Fruit fly (Drosophila melanogaster) whole organism, embryonic: ENCODE data around the gene Grasp65.

Experiments used
- Adf1 ChIP-seq: fragments of 200-800 bp; sonication (Bioruptor generic); IDR thresholded peaks from 2 replicates; pipeline ENCODE4 v1.3.6; 2022; ENCODE audit warnings: missing biosample characterization, missing genetic modification characterization
- Bgb ChIP-seq: fragments of 200-800 bp; sonication (Bioruptor generic); IDR thresholded peaks from 2 replicates; pipeline ENCODE4 v1.3.6; 2022; ENCODE audit warnings: missing biosample characterization, missing genetic modification characterization; ENCODE audit not compliant: partially characterized antibody
- C15 ChIP-seq: fragments of 200-800 bp; sonication (Bioruptor generic); IDR thresholded peaks from 3 replicates; pipeline ENCODE4 v1.3.6; 2022; ENCODE audit warnings: missing biosample characterization, missing genetic modification characterization
- CG11398 ChIP-seq: fragments of 200-800 bp; sonication (Bioruptor generic); optimal IDR thresholded peaks from 2 replicates; lab custom pipeline; 2016; ENCODE audit warnings: missing biosample characterization, missing genetic modification characterization
- CG11504 ChIP-seq: fragments of 200-800 bp; sonication (Bioruptor generic); optimal IDR thresholded peaks from 3 replicates; lab custom pipeline; 2019; ENCODE audit warnings: missing biosample characterization, mild to moderate bottlenecking, missing genetic modification characterization, moderate library complexity
- CG11723 ChIP-seq: fragments of 200-800 bp; sonication (Bioruptor generic); optimal IDR thresholded peaks from 2 replicates; lab custom pipeline; 2017; ENCODE audit warnings: missing biosample characterization, mild to moderate bottlenecking, missing genetic modification characterization
- CG12071 ChIP-seq: fragments of 200-800 bp; sonication (Bioruptor generic); optimal IDR thresholded peaks from 3 replicates; lab custom pipeline; 2018; ENCODE audit warnings: missing biosample characterization, mild to moderate bottlenecking, missing genetic modification characterization
- CG12391 ChIP-seq: fragments of 200-800 bp; sonication (Bioruptor generic); optimal IDR thresholded peaks from 3 replicates; lab custom pipeline; 2018; ENCODE audit warnings: missing biosample characterization, mild to moderate bottlenecking, missing genetic modification characterization, moderate library complexity
- CG15601 ChIP-seq: fragments of 200-800 bp; sonication (Bioruptor generic); optimal IDR thresholded peaks from 3 replicates; lab custom pipeline; 2019; ENCODE audit warnings: missing biosample characterization, mild to moderate bottlenecking, missing genetic modification characterization, moderate library complexity
- CG15696 ChIP-seq: fragments of 200-800 bp; sonication (Bioruptor generic); optimal IDR thresholded peaks from 2 replicates; lab custom pipeline; 2019; ENCODE audit warnings: missing biosample characterization, mild to moderate bottlenecking, missing genetic modification characterization, moderate library complexity
- CG1602 ChIP-seq: fragments of 200-800 bp; sonication (Bioruptor generic); optimal IDR thresholded peaks from 3 replicates; lab custom pipeline; 2016; ENCODE audit warnings: missing biosample characterization, missing genetic modification characterization
- CG16863 ChIP-seq: fragments of 200-800 bp; sonication (Bioruptor generic); optimal IDR thresholded peaks from 3 replicates; lab custom pipeline; 2016; ENCODE audit warnings: missing biosample characterization, missing genetic modification characterization
- CG17385 ChIP-seq: fragments of 200-800 bp; sonication (Bioruptor generic); optimal IDR thresholded peaks from 3 replicates; lab custom pipeline; 2018; ENCODE audit warnings: missing biosample characterization, mild to moderate bottlenecking, missing genetic modification characterization
- CG18764 ChIP-seq: fragments of 200-800 bp; sonication (Bioruptor generic); optimal IDR thresholded peaks from 3 replicates; lab custom pipeline; 2016; ENCODE audit warnings: missing biosample characterization, missing genetic modification characterization
- CG30403 ChIP-seq: fragments of 200-800 bp; sonication (Bioruptor generic); optimal IDR thresholded peaks from 3 replicates; lab custom pipeline; 2016; ENCODE audit warnings: missing biosample characterization, missing genetic modification characterization
- CG31224 ChIP-seq: fragments of 200-800 bp; sonication (Bioruptor generic); IDR thresholded peaks from 2 replicates; pipeline ENCODE4 v1.3.6; 2022; ENCODE audit warnings: missing biosample characterization, missing genetic modification characterization
- CG34376 ChIP-seq: fragments of 200-800 bp; sonication (Bioruptor generic); optimal IDR thresholded peaks from 2 replicates; lab custom pipeline; 2018; ENCODE audit warnings: missing biosample characterization, mild to moderate bottlenecking, missing genetic modification characterization
- CG4282 ChIP-seq: fragments of 200-800 bp; sonication (Bioruptor generic); optimal IDR thresholded peaks from 2 replicates; lab custom pipeline; 2016; ENCODE audit warnings: missing biosample characterization, missing genetic modification characterization
- CG4360 ChIP-seq: fragments of 200-800 bp; sonication (Bioruptor generic); IDR thresholded peaks from 2 replicates; pipeline ENCODE4 v1.3.6; 2022; ENCODE audit warnings: missing biosample characterization, missing genetic modification characterization
- CG43689 ChIP-seq: fragments of 200-800 bp; sonication (Bioruptor generic); IDR thresholded peaks from 2 replicates; pipeline ENCODE4 v1.3.6; 2022; ENCODE audit warnings: missing biosample characterization, missing genetic modification characterization
- CG4854 ChIP-seq: fragments of 200-800 bp; sonication (Bioruptor generic); optimal IDR thresholded peaks from 2 replicates; lab custom pipeline; 2016; ENCODE audit warnings: missing biosample characterization, missing genetic modification characterization, inconsistent platforms
- CG7271 ChIP-seq: fragments of 200-800 bp; sonication (Bioruptor generic); optimal IDR thresholded peaks from 2 replicates; lab custom pipeline; 2018; ENCODE audit warnings: missing biosample characterization, mild to moderate bottlenecking, missing genetic modification characterization, moderate library complexity
- CG8765 ChIP-seq: fragments of 200-800 bp; sonication (Bioruptor generic); IDR thresholded peaks from 2 replicates; pipeline ENCODE4 v1.3.6; 2022; ENCODE audit warnings: missing biosample characterization, missing genetic modification characterization
- CG9215 ChIP-seq: fragments of 200-800 bp; sonication (Bioruptor generic); IDR thresholded peaks from 2 replicates; pipeline ENCODE4 v1.3.6; 2022; ENCODE audit warnings: missing biosample characterization, missing genetic modification characterization
- CG9437 ChIP-seq: fragments of 200-800 bp; sonication (Bioruptor generic); optimal IDR thresholded peaks from 2 replicates; lab custom pipeline; 2018; ENCODE audit warnings: missing biosample characterization, mild to moderate bottlenecking, missing genetic modification characterization
- Fer2 ChIP-seq: fragments of 200-800 bp; sonication (Bioruptor generic); optimal IDR thresholded peaks from 2 replicates; lab custom pipeline; 2018; ENCODE audit warnings: missing biosample characterization, mild to moderate bottlenecking, missing genetic modification characterization, moderate library complexity
- Hey ChIP-seq: fragments of 200-800 bp; sonication (Bioruptor generic); optimal IDR thresholded peaks from 3 replicates; lab custom pipeline; 2018; ENCODE audit warnings: missing biosample characterization, mild to moderate bottlenecking, missing genetic modification characterization
- NFAT ChIP-seq: fragments of 200-800 bp; sonication (Bioruptor generic); IDR thresholded peaks from 2 replicates; pipeline ENCODE4 v1.3.6; 2022; ENCODE audit warnings: missing biosample characterization, missing genetic modification characterization
- PHDP ChIP-seq: fragments of 200-800 bp; sonication (Bioruptor generic); optimal IDR thresholded peaks from 3 replicates; lab custom pipeline; 2018; ENCODE audit warnings: missing biosample characterization, mild to moderate bottlenecking, missing genetic modification characterization, moderate library complexity
- Rx ChIP-seq: fragments of 200-800 bp; sonication (Bioruptor generic); IDR thresholded peaks from 2 replicates; pipeline ENCODE4 v1.3.6; 2022; ENCODE audit warnings: missing biosample characterization, missing genetic modification characterization
- Side ChIP-seq: fragments of 200-800 bp; sonication (Bioruptor generic); optimal IDR thresholded peaks from 2 replicates; lab custom pipeline; 2016; ENCODE audit warnings: missing biosample characterization, missing genetic modification characterization
- Sry-δ ChIP-seq: fragments of 200-800 bp; sonication (Bioruptor generic); optimal IDR thresholded peaks from 2 replicates; lab custom pipeline; 2016; ENCODE audit warnings: missing biosample characterization, missing genetic modification characterization
- ap ChIP-seq: fragments of 200-800 bp; sonication (Bioruptor generic); IDR thresholded peaks from 2 replicates; pipeline ENCODE4 v1.3.6; 2022; ENCODE audit warnings: missing biosample characterization, missing genetic modification characterization
- ara ChIP-seq: fragments of 200-800 bp; sonication (Bioruptor generic); IDR thresholded peaks from 2 replicates; pipeline ENCODE4 v1.3.6; 2022; ENCODE audit warnings: missing biosample characterization, missing genetic modification characterization
- bab2 ChIP-seq: fragments of 200-800 bp; sonication (Bioruptor generic); optimal IDR thresholded peaks from 2 replicates; lab custom pipeline; 2016; ENCODE audit warnings: missing biosample characterization, missing genetic modification characterization
- cad ChIP-seq: fragments of >200 bp; optimal IDR thresholded peaks from 2 replicates; lab custom pipeline; 2017; ENCODE audit warnings: missing biosample characterization, missing genetic modification characterization
- cato ChIP-seq: fragments of 200-800 bp; sonication (Bioruptor generic); optimal IDR thresholded peaks from 2 replicates; lab custom pipeline; 2016; ENCODE audit warnings: missing biosample characterization, missing genetic modification characterization, borderline replicate concordance
- cwo ChIP-seq: fragments of 200-800 bp; sonication (Bioruptor generic); optimal IDR thresholded peaks from 3 replicates; lab custom pipeline; 2017; ENCODE audit warnings: missing biosample characterization, missing genetic modification characterization, mild to moderate bottlenecking, moderate library complexity, missing genetic modification reagents
- emc ChIP-seq: fragments of 200-800 bp; sonication (Bioruptor generic); optimal IDR thresholded peaks from 2 replicates; lab custom pipeline; 2016; ENCODE audit warnings: missing biosample characterization, missing genetic modification characterization
- fu2 ChIP-seq: fragments of 200-800 bp; sonication (Bioruptor generic); optimal IDR thresholded peaks from 2 replicates; lab custom pipeline; 2016; ENCODE audit warnings: missing biosample characterization, missing genetic modification characterization
- gem ChIP-seq: fragments of 200-800 bp; sonication (Bioruptor generic); optimal IDR thresholded peaks from 2 replicates; lab custom pipeline; 2019; ENCODE audit warnings: missing biosample characterization, mild to moderate bottlenecking, missing genetic modification characterization, moderate library complexity
- hbn ChIP-seq: fragments of 200-800 bp; sonication (Bioruptor generic); IDR thresholded peaks from 2 replicates; pipeline ENCODE4 v1.3.6; 2022; ENCODE audit warnings: missing biosample characterization, missing genetic modification characterization; ENCODE audit not compliant: partially characterized antibody
- kay ChIP-seq: fragments of 200-800 bp; sonication (Bioruptor generic); optimal IDR thresholded peaks from 2 replicates; lab custom pipeline; 2016; ENCODE audit warnings: missing biosample characterization, missing genetic modification characterization
- lilli ChIP-seq: fragments of 200-800 bp; sonication (Bioruptor generic); optimal IDR thresholded peaks from 3 replicates; lab custom pipeline; 2016; ENCODE audit warnings: missing biosample characterization, missing genetic modification characterization
- odd ChIP-seq: fragments of 200-800 bp; sonication (Bioruptor generic); optimal IDR thresholded peaks from 2 replicates; lab custom pipeline; 2017; ENCODE audit warnings: missing biosample characterization, mild to moderate bottlenecking, missing genetic modification characterization
- otp ChIP-seq: fragments of 200-800 bp; sonication (Bioruptor generic); IDR thresholded peaks from 3 replicates; pipeline ENCODE4, ENCODE4 v1.3.6; 2022; ENCODE audit warnings: missing biosample characterization, missing genetic modification characterization
- p53 ChIP-seq: fragments of 200-800 bp; sonication (Bioruptor generic); optimal IDR thresholded peaks from 2 replicates; lab custom pipeline; 2016; ENCODE audit warnings: missing biosample characterization, missing genetic modification characterization
- pita ChIP-seq: fragments of 200-800 bp; sonication (Bioruptor generic); optimal IDR thresholded peaks from 2 replicates; lab custom pipeline; 2017; ENCODE audit warnings: missing biosample characterization, mild to moderate bottlenecking, missing genetic modification characterization
- sens ChIP-seq: fragments of 200-800 bp; sonication (Bioruptor generic); peaks from one replicate; lab custom pipeline; 2016; ENCODE audit warnings: missing biosample characterization, missing genetic modification characterization
- slbo ChIP-seq: fragments of 200-800 bp; sonication (Bioruptor generic); IDR thresholded peaks from 2 replicates; pipeline ENCODE4 v1.3.6; 2022; ENCODE audit warnings: missing biosample characterization, missing genetic modification characterization
- tin ChIP-seq: fragments of 200-800 bp; sonication (Bioruptor generic); optimal IDR thresholded peaks from 3 replicates; lab custom pipeline; 2016; ENCODE audit warnings: missing biosample characterization, missing genetic modification characterization
- zen2 ChIP-seq: fragments of 200-800 bp; sonication (Bioruptor generic); IDR thresholded peaks from 3 replicates; pipeline ENCODE4 v1.3.6; 2022; ENCODE audit warnings: missing biosample characterization, missing genetic modification characterization; ENCODE audit not compliant: partially characterized antibody

The Grasp65 gene

DNA sequence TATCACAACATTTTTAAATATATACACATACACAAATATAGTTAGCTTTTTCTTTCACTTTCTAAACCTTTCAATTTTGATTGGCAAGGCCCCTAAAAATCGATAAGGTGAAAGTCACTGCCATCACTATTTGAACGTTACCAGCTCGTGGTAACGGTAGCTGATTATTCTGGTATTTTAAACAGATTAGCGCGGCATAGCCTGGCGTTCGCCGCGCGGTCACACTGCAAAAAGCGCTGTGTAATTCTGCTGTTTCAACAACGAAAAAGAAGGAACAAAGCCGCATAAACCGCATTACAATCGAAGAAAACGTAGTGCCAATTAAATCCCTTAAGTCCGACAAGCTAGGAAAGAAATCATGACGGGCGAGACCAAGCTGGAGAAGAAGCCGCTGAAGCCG, 9.9 kb upstream of the Grasp65 start, which contains the start of gene Rpn1 (continued):
- TF ChIP-seq PHDP (tag; lab: Kevin White, UChicago) (no peak), fu2 (GFP tag; lab: Kevin White, UChicago) (no peak), CG34376 (GFP tag; lab: Kevin White, UChicago) (no peak), gem (tag; lab: Kevin White, UChicago) (no peak), Hey (tag; lab: Kevin White, UChicago) (no peak), pita (GFP tag; lab: Kevin White, UChicago) (no peak), slbo (GFP tag; lab: Robert Waterston, UW) (peak; percentile 14; the same call in 1 of the 2 replicates), CG15696 (tag; lab: Kevin White, UChicago) (no peak), tin (GFP tag; lab: Kevin White, UChicago) (no peak), CG8765 (GFP tag; lab: Robert Waterston, UW) (no peak), CG11398 (GFP tag; lab: Kevin White, UChicago) (no peak), otp (GFP tag; lab: Robert Waterston, UW) (no peak), CG17385 (GFP tag; lab: Kevin White, UChicago) (no peak), CG18764 (GFP tag; lab: Kevin White, UChicago) (no peak), emc (GFP tag; lab: Kevin White, UChicago) (no peak), CG12071 (no peak), CG4282 (GFP tag; lab: Kevin White, UChicago) (no peak), cad (GFP tag; lab: Kevin White, UChicago) (no peak), CG9437 (GFP tag; lab: Kevin White, UChicago) (no peak), CG30403 (GFP tag; lab: Kevin White, UChicago) (peak; percentile 16), CG11504 (tag; lab: Kevin White, UChicago) (no peak), bab2 (GFP tag; lab: Kevin White, UChicago) (no peak), CG12391 (tag; lab: Kevin White, UChicago) (peak; percentile 9), Side (no peak), NFAT (no peak; the same call in 1 of the 2 replicates), CG4360 (GFP tag; lab: Robert Waterston, UW) (no peak), p53 (no peak), lilli (GFP tag; lab: Kevin White, UChicago) (peak; percentile 45), sens (GFP tag; lab: Kevin White, UChicago) (peak; percentile 30), CG31224 (GFP tag; lab: Robert Waterston, UW) (no peak), cwo (GFP tag; lab: Kevin White, UChicago) (no peak), CG9215 (GFP tag; lab: Robert Waterston, UW) (no peak), odd (no peak), CG4854 (no peak), Adf1 (GFP tag; lab: Robert Waterston, UW) (peak; percentile 32; the same call in 1 of the 2 replicates), CG43689 (GFP tag; lab: Robert Waterston, UW) (no peak), hbn (no peak), CG16863 (no peak), Fer2 (tag; lab: Kevin White, UChicago) (no peak), zen2 (GFP tag; lab: Robert Waterston, UW) (no peak), CG7271 (tag; lab: Kevin White, UChicago) (no peak), CG1602 (GFP tag; lab: Kevin White, UChicago) (no peak), ap (GFP tag; lab: Robert Waterston, UW) (no peak), cato (GFP tag; lab: Kevin White, UChicago) (no peak), Rx (GFP tag; lab: Robert Waterston, UW) (no peak), C15 (GFP tag; lab: Robert Waterston, UW) (no peak), Sry-δ (GFP tag; lab: Kevin White, UChicago) (peak; percentile 89), Bgb (GFP tag; lab: Robert Waterston, UW) (peak; percentile 55; the same call in 1 of the 2 replicates), kay (no peak), ara (no peak), CG15601 (tag; lab: Kevin White, UChicago) (peak; percentile 43), CG11723 (GFP tag; lab: Kevin White, UChicago) (no peak)
